Worm (Caenorhabditis elegans) whole organism, L2 larva: Measurements from ENCODE around the gene saeg-1.

Source experiments
- C34F6.9 ChIP-seq: fragments of 150-350 bp; optimal IDR thresholded peaks from 2 replicates; lab custom pipeline; 2014; ENCODE audit warnings: missing biosample characterization, missing genetic modification characterization
- F13H6.1 ChIP-seq: sonication (generic microtip); optimal IDR thresholded peaks from 2 replicates; lab custom pipeline; 2016; ENCODE audit warnings: missing genetic modification characterization, missing compliant biosample characterization
- R02D3.7 ChIP-seq: fragments of 150-350 bp; optimal IDR thresholded peaks from 2 replicates; lab custom pipeline; 2014; ENCODE audit warnings: missing biosample characterization, missing genetic modification characterization
- Y55F3AM.14 ChIP-seq: fragments of 200-800 bp; sonication (Bioruptor generic); optimal IDR thresholded peaks from 2 replicates; lab custom pipeline; 2018; ENCODE audit warnings: mild to moderate bottlenecking, missing genetic modification characterization, missing compliant biosample characterization
- alr-1 ChIP-seq: fragments of 150-350 bp; optimal IDR thresholded peaks from 2 replicates; lab custom pipeline; 2014; ENCODE audit warnings: missing biosample characterization, missing genetic modification characterization
- aly-2 ChIP-seq: fragments of 150-350 bp; optimal IDR thresholded peaks from 2 replicates; lab custom pipeline; 2014; ENCODE audit warnings: missing biosample characterization, missing genetic modification characterization
- ama-1 ChIP-seq: fragments of 150-350 bp; optimal IDR thresholded peaks from 2 replicates; lab custom pipeline; 2018; ENCODE audit warnings: inconsistent platforms
- blmp-1 ChIP-seq: sonication (generic microtip); optimal IDR thresholded peaks from 2 replicates; lab custom pipeline; 2017; ENCODE audit warnings: missing genetic modification characterization, mild to moderate bottlenecking, missing compliant biosample characterization, antibody characterized with exemption, moderate library complexity; ENCODE audit not compliant: insufficient read depth
- ceh-16 ChIP-seq: fragments of 150-350 bp; optimal IDR thresholded peaks from 2 replicates; lab custom pipeline; 2014; ENCODE audit warnings: missing biosample characterization, missing genetic modification characterization
- crh-2 ChIP-seq: sonication (generic microtip); optimal IDR thresholded peaks from 2 replicates; lab custom pipeline; 2017; ENCODE audit warnings: missing biosample characterization, missing genetic modification characterization
- egl-27 ChIP-seq: sonication (generic microtip); optimal IDR thresholded peaks from 3 replicates; lab custom pipeline; 2017; ENCODE audit warnings: missing biosample characterization, missing genetic modification reagents, missing genetic modification characterization
- elt-1 ChIP-seq: fragments of 150-350 bp; optimal IDR thresholded peaks from 2 replicates; lab custom pipeline; 2014; ENCODE audit warnings: missing biosample characterization, missing genetic modification characterization
- elt-3 ChIP-seq: sonication (generic microtip); optimal IDR thresholded peaks from 2 replicates; lab custom pipeline; 2017; ENCODE audit warnings: missing biosample characterization, missing genetic modification characterization
- fos-1 ChIP-seq: fragments of 150-350 bp; optimal IDR thresholded peaks from 2 replicates; lab custom pipeline; 2014; ENCODE audit warnings: missing biosample characterization, missing genetic modification characterization
- gmeb-1 ChIP-seq: fragments of 150-350 bp; optimal IDR thresholded peaks from 2 replicates; lab custom pipeline; 2014; ENCODE audit warnings: missing biosample characterization, missing genetic modification characterization
- lin-11 ChIP-seq: fragments of 150-350 bp; sonication (generic microtip); optimal IDR thresholded peaks from 2 replicates; lab custom pipeline; 2014; ENCODE audit warnings: missing biosample characterization, missing genetic modification characterization, inconsistent platforms, mixed read lengths
- lin-13 ChIP-seq: fragments of 150-350 bp; optimal IDR thresholded peaks from 2 replicates; lab custom pipeline; 2014; ENCODE audit warnings: missing biosample characterization, missing genetic modification reagents, missing genetic modification characterization
- lin-39 ChIP-seq: fragments of 150-350 bp; optimal IDR thresholded peaks from 2 replicates; lab custom pipeline; 2014; ENCODE audit warnings: missing biosample characterization, missing genetic modification reagents, missing genetic modification characterization
- lsy-2 ChIP-seq, 2 experiments: fragments of 150-350 bp in 1 of 2; sonication (generic microtip) in 1 of 2; optimal IDR thresholded peaks; 2 replicates each; lab custom pipeline; 2014 to 2017; ENCODE audit warnings: missing biosample characterization in 2 of 2, missing genetic modification characterization in 2 of 2
- mab-5 ChIP-seq: fragments of 150-350 bp; optimal IDR thresholded peaks from 2 replicates; lab custom pipeline; 2014; ENCODE audit warnings: missing biosample characterization, missing genetic modification characterization
- mbf-1 ChIP-seq: sonication (generic microtip); optimal IDR thresholded peaks from 2 replicates; lab custom pipeline; 2017; ENCODE audit warnings: missing biosample characterization, missing genetic modification characterization
- mdl-1 ChIP-seq, 2 experiments: fragments of 150-350 bp in 1 of 2; sonication (generic microtip) in 1 of 2; optimal IDR thresholded peaks; 2 replicates each; lab custom pipeline; 2017; ENCODE audit warnings: missing biosample characterization in 2 of 2, missing genetic modification characterization in 2 of 2
- nhr-10 ChIP-seq: sonication (generic microtip); optimal IDR thresholded peaks from 2 replicates; lab custom pipeline; 2017; ENCODE audit warnings: missing biosample characterization, missing genetic modification characterization
- nhr-11 ChIP-seq: fragments of 150-350 bp; optimal IDR thresholded peaks from 2 replicates; lab custom pipeline; 2014; ENCODE audit warnings: missing biosample characterization, missing genetic modification characterization
- nhr-12 ChIP-seq: fragments of 150-350 bp; optimal IDR thresholded peaks from 2 replicates; lab custom pipeline; 2014; ENCODE audit warnings: missing biosample characterization, missing genetic modification characterization
- nhr-129 ChIP-seq: fragments of 150-350 bp; optimal IDR thresholded peaks from 2 replicates; lab custom pipeline; 2014; ENCODE audit warnings: missing biosample characterization, missing genetic modification characterization
- nhr-23 ChIP-seq: fragments of 150-350 bp; optimal IDR thresholded peaks from 2 replicates; lab custom pipeline; 2014; ENCODE audit warnings: missing biosample characterization, missing genetic modification reagents, missing genetic modification characterization
- nhr-237 ChIP-seq: fragments of 150-350 bp; optimal IDR thresholded peaks from 2 replicates; lab custom pipeline; 2014; ENCODE audit warnings: missing biosample characterization, missing genetic modification characterization
- nhr-25 ChIP-seq: fragments of 150-350 bp; sonication (generic microtip); optimal IDR thresholded peaks from 3 replicates; lab custom pipeline; 2014; ENCODE audit warnings: missing biosample characterization, missing genetic modification characterization
- nhr-6 ChIP-seq: fragments of 150-350 bp; optimal IDR thresholded peaks from 2 replicates; lab custom pipeline; 2014; ENCODE audit warnings: missing biosample characterization, missing genetic modification characterization
- nhr-77 ChIP-seq: fragments of 150-350 bp; optimal IDR thresholded peaks from 2 replicates; lab custom pipeline; 2014; ENCODE audit warnings: missing biosample characterization, missing genetic modification characterization
- sem-4 ChIP-seq: fragments of 150-350 bp; optimal IDR thresholded peaks from 2 replicates; lab custom pipeline; 2014; ENCODE audit warnings: missing biosample characterization, missing genetic modification reagents, missing genetic modification characterization
- skn-1 ChIP-seq: sonication (generic microtip); optimal IDR thresholded peaks from 2 replicates; lab custom pipeline; 2017; ENCODE audit warnings: missing biosample characterization, missing genetic modification characterization
- sma-3 ChIP-seq: sonication (generic microtip); optimal IDR thresholded peaks from 2 replicates; lab custom pipeline; 2016; ENCODE audit warnings: missing genetic modification reagents, missing genetic modification characterization, missing compliant biosample characterization
- sma-9 ChIP-seq, 2 experiments: fragments of 150-350 bp in 1 of 2; sonication (generic microtip) in 1 of 2; optimal IDR thresholded peaks; 2 replicates each; lab custom pipeline; 2014 to 2016; ENCODE audit warnings: missing genetic modification characterization in 2 of 2, mild to moderate bottlenecking in 1 of 2, missing biosample characterization in 1 of 2, missing compliant biosample characterization in 1 of 2, missing genetic modification reagents in 1 of 2, moderate library complexity in 1 of 2
- snpc-4 ChIP-seq: fragments of 150-350 bp; optimal IDR thresholded peaks from 2 replicates; lab custom pipeline; 2014; ENCODE audit warnings: missing biosample characterization, missing genetic modification characterization
- unc-39 ChIP-seq: fragments of 150-350 bp; optimal IDR thresholded peaks from 2 replicates; lab custom pipeline; 2014; ENCODE audit warnings: missing biosample characterization, missing genetic modification characterization
- unc-55 ChIP-seq: fragments of 150-350 bp; sonication (generic microtip); optimal IDR thresholded peaks from 3 replicates; lab custom pipeline; 2014; ENCODE audit warnings: missing biosample characterization, missing genetic modification reagents, missing genetic modification characterization
- unc-62 ChIP-seq: fragments of 150-350 bp; optimal IDR thresholded peaks from 2 replicates; lab custom pipeline; 2014; ENCODE audit warnings: missing biosample characterization, missing genetic modification reagents, missing genetic modification characterization
- zag-1 ChIP-seq: fragments of 150-350 bp; optimal IDR thresholded peaks from 2 replicates; lab custom pipeline; 2014; ENCODE audit warnings: missing biosample characterization, missing genetic modification characterization
- ztf-11 ChIP-seq: sonication (generic microtip); optimal IDR thresholded peaks from 2 replicates; lab custom pipeline; 2017; ENCODE audit warnings: missing biosample characterization, missing genetic modification characterization
- ztf-4 ChIP-seq: fragments of 150-350 bp; optimal IDR thresholded peaks from 2 replicates; lab custom pipeline; 2014; ENCODE audit warnings: missing biosample characterization, missing genetic modification characterization

saeg-1 gene

DNA sequence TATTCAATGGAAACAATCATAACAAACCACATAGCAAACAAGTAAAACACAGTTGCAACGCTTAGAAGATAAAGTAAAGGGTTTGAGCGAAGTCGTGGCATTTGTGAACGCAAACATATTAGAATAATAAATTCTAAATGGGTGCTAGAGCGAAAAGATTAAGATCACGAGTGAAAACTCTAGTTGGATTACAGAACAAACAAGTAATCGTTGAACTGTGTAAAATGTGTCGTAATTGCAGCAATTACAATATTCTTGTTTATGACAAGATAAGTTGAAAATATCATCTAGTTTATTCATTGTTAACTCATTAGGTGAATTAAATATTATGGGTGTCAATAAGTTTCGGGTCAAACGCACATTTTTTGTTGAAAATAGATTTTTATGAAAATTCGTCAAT is 37.2 kb upstream of the saeg-1 start, which contains the start of gene F32D8.8:
F32D8.8 (minus strand) TSS at position 101 of the 400 bp plus-strand sequence.
- TF ChIP-seq nhr-25 (tag; lab: Kevin White, UChicago) (no peak), sma-3 (GFP tag; lab: Kevin White, UChicago) (no peak), lsy-2 (tag; optimal IDR thresholded peaks at IDR 0.05; lab: Kevin White, UChicago) (no peak), zag-1 (tag; lab: Kevin White, UChicago) (no peak), ama-1 (lab: Kevin White, UChicago) (no peak), snpc-4 (tag; lab: Kevin White, UChicago) (no peak), nhr-77 (tag; lab: Kevin White, UChicago) (no peak), lin-13 (no peak), nhr-12 (tag; lab: Kevin White, UChicago) (no peak), sma-9 (GFP tag; optimal IDR thresholded peaks at IDR 0.05; lab: Kevin White, UChicago) (no peak), sma-9 (tag; optimal IDR thresholded peaks at IDR 0.05; lab: Kevin White, UChicago) (no peak), blmp-1 (tag; lab: Kevin White, UChicago) (no peak), nhr-6 (tag; lab: Kevin White, UChicago) (no peak), R02D3.7 (no peak), lin-39 (no peak), mdl-1 (tag; optimal IDR thresholded peaks at IDR 0.05; lab: Kevin White, UChicago) (no peak), sem-4 (no peak), ztf-11 (tag; lab: Kevin White, UChicago) (no peak)

DNA sequence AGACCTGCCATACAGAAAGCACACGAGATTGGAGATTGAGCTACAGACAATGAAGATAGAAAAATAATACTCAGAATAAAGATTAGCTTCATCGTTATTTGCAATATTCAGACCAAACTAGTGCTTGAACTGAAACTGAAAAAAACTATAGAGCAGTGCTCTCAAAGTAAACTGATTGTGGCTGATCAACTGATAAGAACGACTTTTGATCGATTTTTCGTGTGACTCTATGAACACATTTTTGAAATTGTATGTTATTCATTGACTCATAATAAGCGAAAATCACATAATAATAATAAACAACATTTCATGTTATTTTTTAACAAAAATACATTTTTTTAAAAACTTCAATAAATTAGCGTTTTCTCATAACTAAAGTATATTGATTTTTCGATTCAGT is 35.6 kb upstream of the saeg-1 start, which contains the start of gene spp-16:
spp-16 (minus strand) TSS at position 179 of the 400 bp plus-strand sequence.
- TF ChIP-seq fos-1 (peak; percentile 37), sem-4 (no peak)

- TF ChIP-seq nhr-25 (tag; lab: Kevin White, UChicago), result peak; percentile 34
- TF ChIP-seq ztf-11 (tag; lab: Kevin White, UChicago), result no peak
- no peak for TF ChIP-seq unc-55 (GFP tag; lab: Kevin White, UChicago)
- TF ChIP-seq nhr-10, result no peak
- peak; percentile 24 for TF ChIP-seq ceh-16
- TF ChIP-seq mab-5, result no peak
- no peak for TF ChIP-seq gmeb-1 (tag; lab: Kevin White, UChicago)
- no peak for TF ChIP-seq lin-13
- no peak for TF ChIP-seq lin-39
Measured at ce11 chrV:10898629-10899028, 33.1 kb upstream of the saeg-1 start.

ce11 chrV:10898107-10898506 is 32.6 kb upstream of the saeg-1 start, which contains the start of gene F32D8.7:
TSS of gene F32D8.7 (plus strand) at chrV:10898435.
- TF ChIP-seq lin-39 (no peak), sma-9 (GFP tag; optimal IDR thresholded peaks at IDR 0.05; lab: Kevin White, UChicago) (no peak), sma-9 (tag; optimal IDR thresholded peaks at IDR 0.05; lab: Kevin White, UChicago) (no peak), mab-5 (no peak), zag-1 (tag; lab: Kevin White, UChicago) (no peak), nhr-23 (no peak), blmp-1 (tag; lab: Kevin White, UChicago) (no peak), nhr-12 (tag; lab: Kevin White, UChicago) (no peak), nhr-237 (tag; lab: Kevin White, UChicago) (no peak)

DNA sequence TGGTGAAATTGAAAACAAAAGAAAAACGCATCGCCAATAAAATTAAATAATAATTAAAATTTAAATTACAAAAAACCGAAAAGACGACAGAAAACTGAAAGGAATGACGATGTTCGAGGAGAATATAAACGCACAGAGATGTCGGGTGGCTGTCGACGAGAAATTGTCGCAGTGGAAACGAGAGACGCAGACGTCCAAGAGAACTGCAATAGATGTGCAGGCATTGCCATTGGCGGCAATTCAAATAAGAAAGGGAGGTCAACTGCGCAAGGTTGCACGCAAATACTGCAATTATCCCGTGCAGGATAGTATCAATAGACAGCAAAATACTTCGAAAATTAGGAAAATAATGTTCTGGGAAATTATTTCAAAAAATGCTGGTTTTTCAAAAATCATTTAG is 31.7 kb upstream of the saeg-1 start:
- peak; percentile 95 for TF ChIP-seq unc-62
- peak; percentile 99 for TF ChIP-seq Y55F3AM.14 (GFP tag; lab: Kevin White, UChicago)
- peak; percentile 98 for TF ChIP-seq nhr-129
- peak; percentile 97 for TF ChIP-seq egl-27 (tag; lab: Kevin White, UChicago)
- TF ChIP-seq fos-1, result peak; percentile 98
- TF ChIP-seq R02D3.7, result peak; percentile 71
- TF ChIP-seq nhr-25 (tag; lab: Kevin White, UChicago), result peak; percentile 99
- peak; percentile 100 for TF ChIP-seq gmeb-1 (tag; lab: Kevin White, UChicago)
- peak; percentile 80 for TF ChIP-seq ama-1 (lab: Kevin White, UChicago)
- TF ChIP-seq F13H6.1 (tag; lab: Kevin White, UChicago), result peak; percentile 98
- TF ChIP-seq nhr-11 (tag; lab: Kevin White, UChicago), result peak; percentile 79
- TF ChIP-seq elt-3, result no peak
- peak; percentile 100 for TF ChIP-seq C34F6.9 (tag; lab: Kevin White, UChicago)
- TF ChIP-seq lin-39, result peak; percentile 53
- peak; percentile 89 for TF ChIP-seq snpc-4 (tag; lab: Kevin White, UChicago)
- TF ChIP-seq unc-55 (GFP tag; lab: Kevin White, UChicago), result peak; percentile 100
- no peak for TF ChIP-seq unc-39 (tag; lab: Kevin White, UChicago)
- TF ChIP-seq mab-5, result peak; percentile 97
- peak; percentile 97 for TF ChIP-seq nhr-6 (tag; lab: Kevin White, UChicago)
- TF ChIP-seq ztf-11 (tag; lab: Kevin White, UChicago), result peak; percentile 71
- peak; percentile 79 for TF ChIP-seq nhr-12 (tag; lab: Kevin White, UChicago)
- TF ChIP-seq sem-4, result peak; percentile 98
- TF ChIP-seq sma-3 (GFP tag; lab: Kevin White, UChicago), result peak; percentile 99
- peak; percentile 99 for TF ChIP-seq crh-2 (tag; lab: Kevin White, UChicago)
- TF ChIP-seq ceh-16, result peak; percentile 95
- peak; percentile 99 for TF ChIP-seq lin-11 (tag; lab: Kevin White, UChicago)
- peak; percentile 19 for TF ChIP-seq aly-2 (tag; lab: Kevin White, UChicago)
- TF ChIP-seq skn-1, result peak; percentile 80
- no peak for TF ChIP-seq mbf-1
- no peak for TF ChIP-seq elt-1 (tag; lab: Kevin White, UChicago)
- TF ChIP-seq zag-1 (tag; lab: Kevin White, UChicago), result peak; percentile 94
- peak; percentile 97 for TF ChIP-seq ztf-4 (tag; lab: Kevin White, UChicago)
- TF ChIP-seq alr-1 (tag; lab: Kevin White, UChicago), result no peak
